Fruit fly (Drosophila melanogaster): ENCODE measurements around the gene kirre.

DNA sequence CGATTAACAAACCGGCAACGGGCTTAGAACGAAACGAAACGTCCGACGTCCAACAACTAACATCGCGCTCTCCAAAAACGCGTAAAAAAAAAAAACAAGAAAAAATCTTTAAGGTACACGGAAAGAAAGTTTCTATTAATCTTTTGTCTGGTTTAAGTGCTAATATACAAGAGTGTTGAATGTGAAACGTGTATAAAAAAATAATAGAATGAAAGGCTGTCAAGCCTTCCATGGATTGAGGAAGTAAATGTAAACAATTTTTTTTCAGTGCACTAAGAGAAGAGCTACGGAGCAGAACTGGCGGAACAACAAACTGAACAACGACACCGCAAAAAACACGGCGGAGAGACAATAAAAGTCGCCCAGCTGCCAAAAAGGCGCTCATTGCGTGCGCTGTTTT lies 179.6 kb downstream of the kirre start, which contains the start of gene CG3588:
- TF ChIP-seq dmrt93B (GFP tag; optimal IDR thresholded peaks at IDR 0.05): no peak
- TF ChIP-seq Mio (GFP tag; optimal IDR thresholded peaks at IDR 0.05): no peak
- peak; percentile 19 for TF ChIP-seq woc (GFP tag; optimal IDR thresholded peaks at IDR 0.05)
- no peak for TF ChIP-seq Myc (optimal IDR thresholded peaks at IDR 0.05)
- no peak for TF ChIP-seq lola (GFP tag; optimal IDR thresholded peaks at IDR 0.05)
- TF ChIP-seq Vsx2 (GFP tag; optimal IDR thresholded peaks at IDR 0.05; ENCODE audit: partially characterized antibody): no peak

Data from whole organism, wandering third instar larva.